Fruit fly (Drosophila melanogaster): ENCODE data around the gene Jon25Bii.

Jon25Bii gene

DNA sequence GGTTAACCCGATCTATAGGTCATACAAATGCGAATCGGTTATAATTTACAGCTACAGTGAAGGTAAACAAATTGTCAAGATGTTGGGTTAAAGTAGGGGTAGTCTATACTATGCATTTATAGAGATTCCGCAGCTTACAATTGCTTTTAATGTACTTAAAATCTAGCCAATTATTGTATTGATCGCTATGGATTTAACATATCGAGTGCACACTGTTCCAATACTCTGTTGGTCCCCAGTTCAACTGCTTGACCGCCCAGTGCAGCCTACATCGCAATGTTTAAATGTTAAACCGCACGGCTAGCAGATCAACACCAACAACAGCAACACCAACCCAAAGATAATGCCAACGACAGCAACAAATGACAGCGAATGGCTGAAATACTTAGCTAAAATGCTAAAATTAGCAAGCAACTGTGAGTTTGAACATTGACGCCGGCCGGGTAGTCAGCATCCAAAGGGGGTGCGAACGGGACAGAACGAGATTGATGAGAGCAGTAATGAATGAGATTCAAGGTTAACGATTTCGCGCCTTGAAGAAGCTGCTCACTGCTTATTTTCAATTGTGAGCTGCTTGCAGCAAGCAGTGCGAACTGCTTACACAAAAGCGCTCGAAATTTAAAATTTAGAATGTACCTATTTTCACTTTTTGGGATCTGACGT, 48.1 kb upstream of the Jon25Bii start (continued):
- TF ChIP-seq CG17612 (GFP tag; IDR thresholded peaks at IDR 0.05) (peak; percentile 44), CG4328 (GFP tag; optimal IDR thresholded peaks at IDR 0.05) (no peak), CG6854 (GFP tag; optimal IDR thresholded peaks at IDR 0.05) (no peak), hb (GFP tag; IDR thresholded peaks at IDR 0.05; ENCODE audit: partially characterized antibody) (no peak), CG32772 (GFP tag; IDR thresholded peaks at IDR 0.05) (peak; percentile 47; the same call in 1 of the 2 replicates), Dref (GFP tag; IDR thresholded peaks at IDR 0.05) (peak; percentile 31; the same call in 1 of the 2 replicates), klu (GFP tag; IDR thresholded peaks at IDR 0.05) (0 out of 2 replicates have a peak, but pooled peaks have one; percentile 5), ttk (GFP tag; IDR thresholded peaks at IDR 0.05) (no peak; the same call in 1 of the 2 replicates), seq (GFP tag; IDR thresholded peaks at IDR 0.05) (no peak), CG12659 (GFP tag; optimal IDR thresholded peaks at IDR 0.05) (no peak), ab (GFP tag; optimal IDR thresholded peaks at IDR 0.05) (no peak), CG3847 (GFP tag; IDR thresholded peaks at IDR 0.05) (no peak), Drgx (GFP tag; IDR thresholded peaks at IDR 0.05) (peak; percentile 61), Awh (GFP tag; IDR thresholded peaks at IDR 0.05) (peak; percentile 8; the same call in 1 of the 2 replicates), pum (GFP tag; optimal IDR thresholded peaks at IDR 0.05) (no peak), Spps (tag; optimal IDR thresholded peaks at IDR 0.05) (no peak), tio (GFP tag; optimal IDR thresholded peaks at IDR 0.05) (no peak), CG13624 (GFP tag; optimal IDR thresholded peaks at IDR 0.05) (no peak), sr (GFP tag; IDR thresholded peaks at IDR 0.05) (0 out of 3 replicates have a peak, but pooled peaks have one; percentile 7), Dp (GFP tag; optimal IDR thresholded peaks at IDR 0.05) (peak; percentile 93), chn (GFP tag; optimal IDR thresholded peaks at IDR 0.05) (no peak), CG10274 (GFP tag; optimal IDR thresholded peaks at IDR 0.05) (no peak), CG8359 (GFP tag; optimal IDR thresholded peaks at IDR 0.05; ENCODE audit: borderline replicate concordance) (no peak), Dip3 (GFP tag; optimal IDR thresholded peaks at IDR 0.05) (no peak), Antp (GFP tag; optimal IDR thresholded peaks at IDR 0.05) (peak; percentile 48), Hr51 (GFP tag; optimal IDR thresholded peaks at IDR 0.05) (no peak), abd-A (tag; optimal IDR thresholded peaks at IDR 0.05) (peak; percentile 91), CG6791 (GFP tag; IDR thresholded peaks at IDR 0.05; ENCODE audit: partially characterized antibody) (peak; percentile 60; the same call in 1 of the 3 replicates), Ptx1 (GFP tag; IDR thresholded peaks at IDR 0.05) (no peak), CG1233 (GFP tag; optimal IDR thresholded peaks at IDR 0.05) (no peak), dmrt11E (tag; optimal IDR thresholded peaks at IDR 0.05) (no peak), onecut (GFP tag; IDR thresholded peaks at IDR 0.05) (no peak), Scr (GFP tag; IDR thresholded peaks at IDR 0.05; ENCODE audit: partially characterized antibody) (no peak; the same call in 1 of the 2 replicates), CG42726 (GFP tag; IDR thresholded peaks at IDR 0.05; ENCODE audit: partially characterized antibody) (peak; percentile 87), p53 (GFP tag; optimal IDR thresholded peaks at IDR 0.05) (no peak), vvl (GFP tag; IDR thresholded peaks at IDR 0.05) (peak; percentile 6), sd (tag; optimal IDR thresholded peaks at IDR 0.05) (peak; percentile 75), gcm2 (GFP tag; optimal IDR thresholded peaks at IDR 0.05) (no peak), Meics (GFP tag; optimal IDR thresholded peaks at IDR 0.05) (no peak), crp (GFP tag; optimal IDR thresholded peaks at IDR 0.05) (no peak), vnd (GFP tag; IDR thresholded peaks at IDR 0.05; ENCODE audit: partially characterized antibody) (peak; percentile 48; the same call in 2 of the 3 replicates), CG4820 (GFP tag; optimal IDR thresholded peaks at IDR 0.05) (no peak), Hr78 (GFP tag; optimal IDR thresholded peaks at IDR 0.05) (peak in 1 of 2 experiments; percentile 71), CG12769 (tag; optimal IDR thresholded peaks at IDR 0.05) (peak; percentile 21), BEAF-32 (GFP tag; optimal IDR thresholded peaks at IDR 0.05) (no peak), Hmr (GFP tag; optimal IDR thresholded peaks at IDR 0.05) (no peak), tna (GFP tag; IDR thresholded peaks at IDR 0.05; ENCODE audit: partially characterized antibody) (peak; percentile 19; the same call in 1 of the 2 replicates), CG7839 (tag; optimal IDR thresholded peaks at IDR 0.05) (no peak)

All from whole organism, embryonic.